Worm (Caenorhabditis elegans) whole organism, L4 larva: Measurements from ENCODE around the gene srw-56.

Experiments
- F37D6.2 ChIP-seq: sonication (generic microtip); optimal IDR thresholded peaks from 2 replicates; lab custom pipeline; 2016; ENCODE audit warnings: mild to moderate bottlenecking, missing genetic modification characterization, missing compliant biosample characterization
- R02D3.7 ChIP-seq: fragments of 150-350 bp; sonication (generic microtip); optimal IDR thresholded peaks from 3 replicates; lab custom pipeline; 2014; ENCODE audit warnings: missing biosample characterization, missing genetic modification characterization
- Y48G9A.11 ChIP-seq: fragments of 200-800 bp; sonication (Bioruptor generic); IDR thresholded peaks from 2 replicates; pipeline ENCODE4 v1.3.6; 2022; ENCODE audit warnings: missing genetic modification reagents, missing genetic modification characterization, missing compliant biosample characterization
- Y75B8A.6 ChIP-seq: fragments of 200-800 bp; sonication (Bioruptor generic); IDR thresholded peaks from 2 replicates; pipeline ENCODE4 v1.3.6; 2022; ENCODE audit warnings: missing genetic modification reagents, missing genetic modification characterization, missing compliant biosample characterization
- aha-1 ChIP-seq: fragments of 150-350 bp; peaks from one replicate; lab custom pipeline; 2014; ENCODE audit warnings: missing biosample characterization, missing genetic modification characterization
- aly-2 ChIP-seq: sonication (generic microtip); optimal IDR thresholded peaks from 2 replicates; lab custom pipeline; 2018; ENCODE audit warnings: missing biosample characterization, missing genetic modification characterization
- ama-1 ChIP-seq: fragments of 150-350 bp; optimal IDR thresholded peaks from 2 replicates; lab custom pipeline; 2014; ENCODE audit warnings: inconsistent platforms, mixed read lengths
- ceh-20 ChIP-seq: fragments of 200-800 bp; sonication (Bioruptor generic); IDR thresholded peaks from 2 replicates; pipeline ENCODE4 v1.3.6; 2022; ENCODE audit warnings: missing genetic modification reagents, missing genetic modification characterization, missing compliant biosample characterization
- ceh-28 ChIP-seq: fragments of 150-350 bp; optimal IDR thresholded peaks from 2 replicates; lab custom pipeline; 2014; ENCODE audit warnings: missing biosample characterization, missing genetic modification reagents, missing genetic modification characterization
- ceh-44 ChIP-seq: fragments of 200-800 bp; sonication (Bioruptor generic); IDR thresholded peaks from 2 replicates; pipeline ENCODE4 v1.3.6; 2022; ENCODE audit warnings: missing genetic modification reagents, missing genetic modification characterization, missing compliant biosample characterization
- daf-16 ChIP-seq, 3 experiments: sonication (generic microtip); optimal IDR thresholded peaks; 2 replicates each; lab custom pipeline; 2016 to 2017; ENCODE audit warnings: missing genetic modification characterization in 3 of 3, missing genetic modification reagents in 3 of 3, mild to moderate bottlenecking in 2 of 3, missing compliant biosample characterization in 2 of 3, missing biosample characterization in 1 of 3, moderate library complexity in 1 of 3
- daf-8 ChIP-seq: fragments of 200-800 bp; sonication (Bioruptor generic); IDR thresholded peaks from 2 replicates; pipeline ENCODE4 v1.3.6; 2022; ENCODE audit warnings: missing genetic modification characterization, missing compliant biosample characterization
- dmd-9 ChIP-seq: fragments of 200-800 bp; sonication (Bioruptor generic); IDR thresholded peaks from 2 replicates; pipeline ENCODE4 v1.3.6; 2022; ENCODE audit warnings: missing genetic modification reagents, missing genetic modification characterization, missing compliant biosample characterization
- egl-27 ChIP-seq: sonication (generic microtip); optimal IDR thresholded peaks from 3 replicates; lab custom pipeline; 2017; ENCODE audit warnings: missing biosample characterization, missing genetic modification reagents, missing genetic modification characterization
- egl-43 ChIP-seq: fragments of 200-800 bp; sonication (Bioruptor generic); IDR thresholded peaks from 2 replicates; pipeline ENCODE4 v1.3.6; 2022; ENCODE audit warnings: missing genetic modification reagents, missing genetic modification characterization, missing compliant biosample characterization
- fkh-10 ChIP-seq: fragments of 150-350 bp; optimal IDR thresholded peaks from 2 replicates; lab custom pipeline; 2014; ENCODE audit warnings: missing biosample characterization, missing genetic modification reagents, missing genetic modification characterization
- jun-1 ChIP-seq: fragments of 150-350 bp; optimal IDR thresholded peaks from 2 replicates; lab custom pipeline; 2014; ENCODE audit warnings: missing biosample characterization, missing genetic modification reagents, missing genetic modification characterization
- lin-1 ChIP-seq: fragments of 200-800 bp; sonication (Bioruptor generic); IDR thresholded peaks from 2 replicates; pipeline ENCODE4 v1.3.6; 2022; ENCODE audit warnings: missing genetic modification reagents, missing genetic modification characterization, missing compliant biosample characterization
- lin-15B ChIP-seq: fragments of 150-350 bp; sonication (generic microtip); optimal IDR thresholded peaks from 3 replicates; lab custom pipeline; 2014; ENCODE audit warnings: missing biosample characterization, missing genetic modification characterization
- nhr-25 ChIP-seq: sonication (generic microtip); optimal IDR thresholded peaks from 2 replicates; lab custom pipeline; 2017; ENCODE audit warnings: missing genetic modification characterization, mild to moderate bottlenecking, missing compliant biosample characterization, antibody characterized with exemption, moderate library complexity, borderline replicate concordance; ENCODE audit not compliant: insufficient read depth
- nhr-41 ChIP-seq: fragments of 200-800 bp; sonication (Bioruptor generic); IDR thresholded peaks from 2 replicates; pipeline ENCODE4 v1.3.6; 2022; ENCODE audit warnings: missing genetic modification reagents, missing genetic modification characterization, missing compliant biosample characterization
- nhr-48 ChIP-seq: sonication (generic microtip); optimal IDR thresholded peaks from 2 replicates; lab custom pipeline; 2016; ENCODE audit warnings: mild to moderate bottlenecking, missing genetic modification characterization, missing compliant biosample characterization
- pqm-1 ChIP-seq: sonication (generic microtip); optimal IDR thresholded peaks from 2 replicates; lab custom pipeline; 2017; ENCODE audit warnings: missing biosample characterization, missing genetic modification characterization
- sdz-12 ChIP-seq: fragments of 200-800 bp; sonication (Bioruptor generic); optimal IDR thresholded peaks from 2 replicates; lab custom pipeline; 2018; ENCODE audit warnings: mild to moderate bottlenecking, missing genetic modification characterization, missing compliant biosample characterization
- spr-1 ChIP-seq: sonication (generic microtip); optimal IDR thresholded peaks from 2 replicates; lab custom pipeline; 2016; ENCODE audit warnings: mild to moderate bottlenecking, missing genetic modification characterization, missing compliant biosample characterization
- unc-130 ChIP-seq: sonication (generic microtip); optimal IDR thresholded peaks from 2 replicates; lab custom pipeline; 2016; ENCODE audit warnings: missing genetic modification reagents, missing genetic modification characterization, missing compliant biosample characterization
- unc-62 ChIP-seq, 3 experiments: fragments of 150-350 bp in 1 of 3; sonication (generic microtip); optimal IDR thresholded peaks in 2 of 3; peaks in 1 of 3; 1 replicate in 1 of 3; 2 replicates in 2 of 3; lab custom pipeline; 2014 to 2017; ENCODE audit warnings: missing biosample characterization in 3 of 3, missing genetic modification characterization in 3 of 3, missing genetic modification reagents in 3 of 3, missing genotype in 1 of 3
- zfp-3 ChIP-seq: fragments of 200-800 bp; sonication (Bioruptor generic); conservative IDR thresholded peaks from 2 replicates; pipeline ENCODE4 v1.3.6; 2022; ENCODE audit warnings: missing genetic modification reagents, missing genetic modification characterization, missing compliant biosample characterization
- zip-11 ChIP-seq: fragments of 200-800 bp; sonication (Bioruptor generic); IDR thresholded peaks from 2 replicates; pipeline ENCODE4 v1.3.6; 2022; ENCODE audit warnings: missing genetic modification characterization, missing compliant biosample characterization

The srw-56 gene

DNA sequence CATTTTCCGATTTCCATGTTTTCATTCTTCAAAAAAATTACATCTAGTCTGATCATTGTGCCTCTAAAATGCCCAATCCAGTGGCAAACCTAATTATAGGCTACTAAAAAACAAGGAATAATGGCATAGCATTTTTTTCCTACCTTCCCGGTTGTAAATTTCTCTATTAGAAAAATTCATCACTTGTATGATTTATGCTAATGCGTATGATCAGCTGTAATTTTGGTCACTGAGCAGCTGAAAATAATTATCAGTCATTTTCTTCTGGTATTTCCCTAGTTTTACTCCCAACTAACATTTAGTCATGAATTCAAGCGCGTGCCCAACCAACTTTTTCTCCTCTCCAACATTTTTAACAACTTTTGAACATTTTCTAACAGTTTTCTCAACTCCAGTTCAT is 2.8 kb upstream of the srw-56 start, which contains the start of gene srh-186:
srh-186 (plus strand) TSS at position 301 of the 400 bp plus-strand sequence.
- peak; percentile 29 for TF ChIP-seq aha-1 (tag; lab: Kevin White, UChicago)
- TF ChIP-seq egl-27 (tag; lab: Kevin White, UChicago): no peak

DNA sequence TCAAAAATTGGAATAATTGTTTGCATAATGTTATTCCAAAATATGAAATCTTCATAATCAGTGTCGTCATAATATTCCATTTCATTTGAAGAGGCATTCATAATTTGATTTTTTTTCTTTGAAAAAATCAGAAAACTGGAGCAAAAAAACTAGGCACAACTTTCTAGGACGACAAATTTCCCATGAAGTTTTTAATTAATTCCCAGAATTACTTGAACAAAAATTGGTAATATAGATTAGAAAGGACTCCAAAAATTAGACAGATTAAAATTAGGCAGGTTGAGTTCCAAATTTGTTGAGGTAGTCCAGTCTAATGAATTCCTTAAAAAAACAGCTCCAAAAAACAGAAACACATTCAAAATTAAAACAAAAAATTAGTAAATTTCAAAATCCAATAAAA is 2.3 kb upstream of the srw-56 start, which contains the start of gene srw-57:
srw-57 (minus strand) TSS at position 101 of the 400 bp plus-strand sequence.
- TF ChIP-seq ama-1 (lab: Kevin White, UChicago) (no peak), lin-15B (no peak)

DNA sequence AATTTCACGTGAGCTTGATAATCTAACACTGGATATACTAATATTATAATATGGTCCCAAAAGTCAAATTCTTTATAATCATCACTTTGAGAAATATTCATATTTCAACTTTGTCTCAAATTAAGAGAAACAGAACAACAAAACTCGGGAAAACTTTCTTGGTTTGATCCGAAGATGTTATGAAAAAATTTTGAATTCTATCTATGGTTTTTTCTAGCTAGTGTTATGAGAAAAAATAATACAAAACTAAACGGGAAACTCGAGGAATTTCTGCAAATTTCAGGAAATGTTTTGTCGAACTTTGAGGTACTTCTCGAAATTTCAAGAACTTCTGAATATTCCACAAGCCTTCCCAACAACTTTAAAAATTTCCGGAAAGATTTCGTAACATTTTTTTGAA is 1.8 kb downstream of the srw-56 start, which contains the start of gene srw-59:
srw-59 (minus strand) TSS at position 101 of the 400 bp plus-strand sequence.
- no peak for TF ChIP-seq daf-16 (GFP tag; optimal IDR thresholded peaks at IDR 0.05; lab: Kevin White, UChicago)
- TF ChIP-seq daf-16 (tag; optimal IDR thresholded peaks at IDR 0.05; lab: Kevin White, UChicago): no peak
- TF ChIP-seq lin-1: no peak
- TF ChIP-seq F37D6.2: no peak
- no peak for TF ChIP-seq ceh-28 (tag; lab: Kevin White, UChicago)
- no peak for TF ChIP-seq dmd-9 (GFP tag; lab: Robert Waterston, UW)
- no peak for TF ChIP-seq fkh-10 (GFP tag; lab: Kevin White, UChicago)
- TF ChIP-seq zfp-3: no peak
- TF ChIP-seq egl-27 (tag; lab: Kevin White, UChicago): no peak
- TF ChIP-seq egl-43 (GFP tag; lab: Robert Waterston, UW): no peak

DNA sequence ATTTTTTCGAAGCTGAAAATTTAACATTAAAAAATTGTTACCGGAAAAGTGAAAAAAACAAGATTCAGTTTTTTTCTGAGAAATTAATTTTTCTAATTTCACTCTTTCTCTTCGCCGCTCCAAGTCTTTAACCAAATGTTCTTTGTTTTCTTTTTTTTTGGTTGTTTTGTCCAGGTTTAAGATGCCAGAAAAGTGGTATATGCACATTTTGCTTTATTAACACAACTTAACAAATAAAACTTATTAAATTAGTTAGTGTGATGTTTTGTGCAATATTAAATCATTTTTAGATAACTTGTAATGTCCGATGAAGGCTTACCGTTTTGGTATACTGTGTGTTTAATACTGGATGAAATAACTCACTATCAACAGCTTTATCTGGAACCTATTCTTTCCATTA is 9.5 kb downstream of the srw-56 start, which contains the start of gene srw-53:
srw-53 (plus strand) TSS at position 301 of the 400 bp plus-strand sequence.
- TF ChIP-seq zip-11 (GFP tag; lab: Robert Waterston, UW): no peak
- TF ChIP-seq nhr-48 (tag; lab: Kevin White, UChicago): no peak
- no peak for TF ChIP-seq fkh-10 (GFP tag; lab: Kevin White, UChicago)
- no peak for TF ChIP-seq ceh-44
- no peak for TF ChIP-seq daf-8 (GFP tag; lab: Robert Waterston, UW)
- TF ChIP-seq dmd-9 (GFP tag; lab: Robert Waterston, UW): no peak
- no peak for TF ChIP-seq spr-1 (tag; lab: Kevin White, UChicago)

ce11 chrV:15940254-15940653 is 12.4 kb downstream of the srw-56 start, which contains the start of gene srw-55:
srw-55 (minus strand) TSS chrV:15940354.
- TF ChIP-seq unc-62 (GFP tag; optimal IDR thresholded peaks at IDR 0.05 in 1 of 2; lab: Kevin White, UChicago): peak in 1 of 2 experiments; percentile 66
- TF ChIP-seq unc-62 (tag; optimal IDR thresholded peaks at IDR 0.05; lab: Kevin White, UChicago): no peak
- TF ChIP-seq sdz-12 (GFP tag; lab: Kevin White, UChicago): no peak
- TF ChIP-seq ceh-20 (GFP tag; lab: Robert Waterston, UW): no peak
- TF ChIP-seq jun-1 (tag; lab: Kevin White, UChicago): no peak
- TF ChIP-seq aly-2 (tag; lab: Kevin White, UChicago): no peak
- no peak for TF ChIP-seq nhr-41

DNA sequence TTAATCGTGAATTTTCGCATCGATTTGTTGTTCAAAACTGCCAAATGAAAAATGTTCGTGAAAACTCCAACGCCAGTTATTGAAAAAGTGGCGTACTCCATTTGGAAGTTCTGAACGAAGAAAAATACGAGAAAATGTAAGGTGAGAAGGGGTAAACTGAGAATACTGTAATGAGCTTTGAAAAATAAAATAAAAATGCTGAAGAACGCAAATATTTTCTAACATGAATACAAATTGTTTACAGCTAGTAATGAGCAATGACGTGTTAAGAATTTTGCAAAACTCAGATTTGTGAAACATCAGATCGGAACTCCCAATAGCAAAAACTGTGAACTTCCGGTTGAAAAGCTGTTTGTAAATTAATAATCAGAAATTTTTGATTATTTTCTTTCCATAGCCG is 20.3 kb downstream of the srw-56 start, which contains the start of gene srw-26:
srw-26 (minus strand) TSS at position 101 of the 400 bp plus-strand sequence.
- no peak for TF ChIP-seq Y48G9A.11 (GFP tag; lab: Robert Waterston, UW)
- no peak for TF ChIP-seq nhr-25
- TF ChIP-seq Y75B8A.6 (GFP tag; lab: Robert Waterston, UW): no peak
- TF ChIP-seq ceh-44: no peak
- no peak for TF ChIP-seq pqm-1 (tag; lab: Kevin White, UChicago)
- no peak for TF ChIP-seq egl-43 (GFP tag; lab: Robert Waterston, UW)
- TF ChIP-seq unc-130 (GFP tag; lab: Kevin White, UChicago): no peak
- no peak for TF ChIP-seq daf-8 (GFP tag; lab: Robert Waterston, UW)
- TF ChIP-seq R02D3.7 (tag; lab: Kevin White, UChicago): no peak
- TF ChIP-seq daf-16 (GFP tag; optimal IDR thresholded peaks at IDR 0.05; lab: Kevin White, UChicago): no peak
- no peak for TF ChIP-seq daf-16 (tag; optimal IDR thresholded peaks at IDR 0.05; lab: Kevin White, UChicago)
